Fruit fly (Drosophila melanogaster): ENCODE data around the gene CG9377.

Gene CG9377

DNA sequence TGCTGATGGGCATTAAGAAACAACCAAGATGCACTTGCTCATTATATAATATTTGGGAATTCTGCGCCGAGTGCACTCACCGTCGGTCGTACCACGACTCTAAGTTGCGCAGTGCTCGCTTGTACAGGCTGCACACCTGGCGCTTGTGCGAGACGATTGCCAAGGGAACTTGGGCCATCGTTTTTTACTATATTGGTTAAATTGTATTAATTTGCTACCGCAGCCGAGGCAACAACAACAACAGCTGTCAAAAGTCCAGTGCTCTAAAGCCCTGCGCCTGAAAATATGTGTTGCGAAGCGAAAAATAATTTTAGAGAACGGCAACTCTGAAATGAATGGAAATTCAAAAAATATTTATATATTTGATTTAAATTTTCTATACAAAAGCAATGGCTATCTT, 9.4 kb upstream of the CG9377 start, which contains the start of gene ND-B22 (continued):
- TF ChIP-seq NC2β (GFP tag; optimal IDR thresholded peaks at IDR 0.05) (peak; percentile 17), CG11085 (GFP tag; IDR thresholded peaks at IDR 0.05) (0 out of 2 replicates have a peak, but pooled peaks have one; percentile 11), CG14441 (GFP tag; IDR thresholded peaks at IDR 0.05) (no peak), CG16779 (GFP tag; IDR thresholded peaks at IDR 0.05) (no peak), tll (GFP tag; optimal IDR thresholded peaks at IDR 0.05) (no peak), MESR4 (GFP tag; optimal IDR thresholded peaks at IDR 0.05) (peak; percentile 90), CG2116 (GFP tag; optimal IDR thresholded peaks at IDR 0.05) (peak; percentile 3), sens-2 (GFP tag; IDR thresholded peaks at IDR 0.05) (no peak), h (optimal IDR thresholded peaks at IDR 0.05) (no peak), Optix (GFP tag; IDR thresholded peaks at IDR 0.05) (no peak), dpn (GFP tag; optimal IDR thresholded peaks at IDR 0.05) (peak; percentile 38 to 51), CG15601 (tag; optimal IDR thresholded peaks at IDR 0.05) (peak; percentile 52), Doc2 (GFP tag; IDR thresholded peaks at IDR 0.05) (no peak), repo (GFP tag; optimal IDR thresholded peaks at IDR 0.05) (peak; percentile 8), Hmr (GFP tag; optimal IDR thresholded peaks at IDR 0.05) (peak; percentile 38), CG10267 (tag; optimal IDR thresholded peaks at IDR 0.05) (peak; percentile 93), CG10543 (GFP tag; optimal IDR thresholded peaks at IDR 0.05) (peak; percentile 38), Vsx1 (GFP tag; optimal IDR thresholded peaks at IDR 0.05) (peak; percentile 33), gt (GFP tag; IDR thresholded peaks at IDR 0.05) (no peak), Rx (GFP tag; IDR thresholded peaks at IDR 0.05) (peak; percentile 35), crc (GFP tag; optimal IDR thresholded peaks at IDR 0.05) (no peak), CTCF (GFP tag; optimal IDR thresholded peaks at IDR 0.05) (peak; percentile 8), pzg (GFP tag; optimal IDR thresholded peaks at IDR 0.05) (peak; percentile 76), CG7928 (GFP tag; optimal IDR thresholded peaks at IDR 0.05) (no peak), CG15269 (tag; optimal IDR thresholded peaks at IDR 0.05) (peak; percentile 30), sr (GFP tag; IDR thresholded peaks at IDR 0.05) (no peak), Myb (GFP tag; optimal IDR thresholded peaks at IDR 0.05) (peak; percentile 73), CG11560 (tag; IDR thresholded peaks at IDR 0.05) (no peak), C15 (GFP tag; IDR thresholded peaks at IDR 0.05) (no peak), CG15479 (GFP tag; optimal IDR thresholded peaks at IDR 0.05) (no peak), Oli (tag; optimal IDR thresholded peaks at IDR 0.05) (no peak), twi (tag; optimal IDR thresholded peaks at IDR 0.05) (peak; percentile 12), hth (optimal IDR thresholded peaks at IDR 0.05) (no peak), CG10431 (GFP tag; optimal IDR thresholded peaks at IDR 0.05) (peak; percentile 7), sug (tag; optimal IDR thresholded peaks at IDR 0.05) (peak; percentile 53), CG2678 (tag; optimal IDR thresholded peaks at IDR 0.05) (peak; percentile 28), CG4328 (GFP tag; optimal IDR thresholded peaks at IDR 0.05) (no peak), vvl (GFP tag; IDR thresholded peaks at IDR 0.05) (peak; percentile 83), grau (tag; optimal IDR thresholded peaks at IDR 0.05) (peak; percentile 43), CG17359 (tag; optimal IDR thresholded peaks at IDR 0.05) (peak; percentile 25), CG30020 (tag; optimal IDR thresholded peaks at IDR 0.05) (peak; percentile 43), Sry-β (GFP tag; optimal IDR thresholded peaks at IDR 0.05) (no peak), CG8944 (GFP tag; optimal IDR thresholded peaks at IDR 0.05) (no peak), B-H2 (GFP tag; optimal IDR thresholded peaks at IDR 0.05) (peak; percentile 88), fd102C (GFP tag; optimal IDR thresholded peaks at IDR 0.05) (no peak), CG31224 (GFP tag; IDR thresholded peaks at IDR 0.05) (no peak), CrebB (tag; optimal IDR thresholded peaks at IDR 0.05) (no peak), scrt (GFP tag; optimal IDR thresholded peaks at IDR 0.05) (peak; percentile 24), grn (GFP tag; optimal IDR thresholded peaks at IDR 0.05) (no peak), CG18764 (GFP tag; optimal IDR thresholded peaks at IDR 0.05) (no peak), dm (GFP tag; optimal IDR thresholded peaks at IDR 0.05) (no peak), CG14667 (GFP tag; IDR thresholded peaks at IDR 0.05) (no peak), disco-r (GFP tag; optimal IDR thresholded peaks at IDR 0.05) (no peak)

All from whole organism, embryonic.